Fruit fly (Drosophila melanogaster) whole organism, embryonic: ENCODE results near the gene Hand.

Source experiments
- Atf3 ChIP-seq: fragments of 200-800 bp; sonication (Bioruptor generic); optimal IDR thresholded peaks from 3 replicates; lab custom pipeline; 2016; ENCODE audit warnings: missing biosample characterization, missing genetic modification characterization
- BtbVII ChIP-seq: fragments of 200-800 bp; sonication (Bioruptor generic); optimal IDR thresholded peaks from 3 replicates; lab custom pipeline; 2017; ENCODE audit warnings: missing biosample characterization, mild to moderate bottlenecking, missing genetic modification characterization
- CG10366 ChIP-seq: fragments of 200-800 bp; sonication (Bioruptor generic); IDR thresholded peaks from 2 replicates; pipeline ENCODE4 v1.3.6; 2022; ENCODE audit warnings: missing biosample characterization, missing genetic modification characterization
- CG10959 ChIP-seq: fragments of 200-800 bp; sonication (Bioruptor generic); IDR thresholded peaks from 2 replicates; pipeline ENCODE4 v1.3.6; 2022; ENCODE audit warnings: missing biosample characterization, missing genetic modification characterization
- CG12155 ChIP-seq: fragments of 200-800 bp; sonication (Bioruptor generic); optimal IDR thresholded peaks from 3 replicates; lab custom pipeline; 2016; ENCODE audit warnings: missing biosample characterization, missing genetic modification characterization
- CG12299 ChIP-seq: fragments of 200-800 bp; sonication (Bioruptor generic); optimal IDR thresholded peaks from 2 replicates; lab custom pipeline; 2018; ENCODE audit warnings: missing biosample characterization, mild to moderate bottlenecking, missing genetic modification characterization
- CG12391 ChIP-seq: fragments of 200-800 bp; sonication (Bioruptor generic); optimal IDR thresholded peaks from 3 replicates; lab custom pipeline; 2018; ENCODE audit warnings: missing biosample characterization, mild to moderate bottlenecking, missing genetic modification characterization, moderate library complexity
- CG12769 ChIP-seq: fragments of 200-800 bp; sonication (Bioruptor generic); optimal IDR thresholded peaks from 2 replicates; lab custom pipeline; 2019; ENCODE audit warnings: missing biosample characterization, mild to moderate bottlenecking, missing genetic modification characterization, moderate library complexity
- CG13296 ChIP-seq: fragments of 200-800 bp; sonication (Bioruptor generic); optimal IDR thresholded peaks from 3 replicates; lab custom pipeline; 2018; ENCODE audit warnings: missing biosample characterization, mild to moderate bottlenecking, missing genetic modification characterization
- CG14014 ChIP-seq: fragments of 200-800 bp; sonication (Bioruptor generic); IDR thresholded peaks from 2 replicates; pipeline ENCODE4 v1.3.6; 2022; ENCODE audit warnings: missing biosample characterization, missing genetic modification characterization
- CG31224 ChIP-seq: fragments of 200-800 bp; sonication (Bioruptor generic); IDR thresholded peaks from 2 replicates; pipeline ENCODE4 v1.3.6; 2022; ENCODE audit warnings: missing biosample characterization, missing genetic modification characterization
- CG31441 ChIP-seq: fragments of 200-800 bp; sonication (Bioruptor generic); IDR thresholded peaks from 2 replicates; pipeline ENCODE4 v1.3.6; 2022; ENCODE audit warnings: missing biosample characterization, missing genetic modification characterization
- CG32772 ChIP-seq: fragments of 200-800 bp; sonication (Bioruptor generic); IDR thresholded peaks from 2 replicates; pipeline ENCODE4 v1.3.6; 2022; ENCODE audit warnings: missing biosample characterization, missing genetic modification characterization
- CG34376 ChIP-seq: fragments of 200-800 bp; sonication (Bioruptor generic); optimal IDR thresholded peaks from 2 replicates; lab custom pipeline; 2018; ENCODE audit warnings: missing biosample characterization, mild to moderate bottlenecking, missing genetic modification characterization
- CG4404 ChIP-seq: fragments of 200-800 bp; sonication (Bioruptor generic); IDR thresholded peaks from 2 replicates; pipeline ENCODE4 v1.3.6; 2022; ENCODE audit warnings: missing biosample characterization, missing genetic modification characterization
- CG6254 ChIP-seq: fragments of 200-800 bp; sonication (Bioruptor generic); optimal IDR thresholded peaks from 3 replicates; lab custom pipeline; 2017; ENCODE audit warnings: mild to moderate bottlenecking, missing biosample characterization, missing genetic modification reagents, missing genetic modification characterization
- CG7271 ChIP-seq: fragments of 200-800 bp; sonication (Bioruptor generic); optimal IDR thresholded peaks from 2 replicates; lab custom pipeline; 2018; ENCODE audit warnings: missing biosample characterization, mild to moderate bottlenecking, missing genetic modification characterization, moderate library complexity
- CG8924 ChIP-seq: fragments of 200-800 bp; optimal IDR thresholded peaks from 3 replicates; lab custom pipeline; 2019; ENCODE audit warnings: missing biosample characterization, mild to moderate bottlenecking, missing genetic modification characterization, moderate library complexity
- CG9215 ChIP-seq: fragments of 200-800 bp; sonication (Bioruptor generic); IDR thresholded peaks from 2 replicates; pipeline ENCODE4 v1.3.6; 2022; ENCODE audit warnings: missing biosample characterization, missing genetic modification characterization
- CG9727 ChIP-seq: fragments of 200-800 bp; sonication (Bioruptor generic); optimal IDR thresholded peaks from 3 replicates; lab custom pipeline; 2017; ENCODE audit warnings: missing biosample characterization, mild to moderate bottlenecking, missing genetic modification characterization
- CTCF ChIP-seq: fragments of 200-800 bp; sonication (Bioruptor generic); optimal IDR thresholded peaks from 2 replicates; lab custom pipeline; 2017; ENCODE audit warnings: missing biosample characterization, mild to moderate bottlenecking, missing genetic modification characterization, moderate library complexity
- D ChIP-seq, 2 experiments: fragments of 200-800 bp in 1 of 2; fragments of >200 bp in 1 of 2; sonication (Bioruptor generic) in 1 of 2; optimal IDR thresholded peaks; 2 replicates in 1 of 2; 3 replicates in 1 of 2; lab custom pipeline; 2017; ENCODE audit warnings: mild to moderate bottlenecking in 1 of 2, missing biosample characterization in 1 of 2, missing genetic modification characterization in 1 of 2, missing genetic modification reagents in 1 of 2
- Dad ChIP-seq: fragments of 200-800 bp; sonication (Bioruptor generic); optimal IDR thresholded peaks from 3 replicates; lab custom pipeline; 2016; ENCODE audit warnings: missing biosample characterization, missing genetic modification characterization
- Dek ChIP-seq: fragments of 200-800 bp; sonication (Bioruptor generic); optimal IDR thresholded peaks from 3 replicates; lab custom pipeline; 2019; ENCODE audit warnings: missing biosample characterization, mild to moderate bottlenecking, missing genetic modification characterization, moderate library complexity
- Dip2 ChIP-seq: fragments of 200-800 bp; sonication (Bioruptor generic); IDR thresholded peaks from 2 replicates; pipeline ENCODE4 v1.3.6; 2022; ENCODE audit warnings: missing biosample characterization, missing genetic modification characterization
- Dip3 ChIP-seq: fragments of 200-800 bp; sonication (Bioruptor generic); optimal IDR thresholded peaks from 3 replicates; lab custom pipeline; 2016; ENCODE audit warnings: missing biosample characterization, missing genetic modification characterization
- Eip74EF ChIP-seq, 2 experiments: fragments of 200-800 bp in 1 of 2; fragments of >200 bp in 1 of 2; sonication (Bioruptor generic) in 1 of 2; optimal IDR thresholded peaks; 2 replicates each; lab custom pipeline; 2017 to 2019; ENCODE audit warnings: missing biosample characterization in 2 of 2, missing genetic modification characterization in 2 of 2, mild to moderate bottlenecking in 1 of 2, moderate library complexity in 1 of 2
- Fer2 ChIP-seq: fragments of 200-800 bp; sonication (Bioruptor generic); optimal IDR thresholded peaks from 2 replicates; lab custom pipeline; 2018; ENCODE audit warnings: missing biosample characterization, mild to moderate bottlenecking, missing genetic modification characterization, moderate library complexity
- HLH3B ChIP-seq: fragments of 200-800 bp; sonication (Bioruptor generic); IDR thresholded peaks from 2 replicates; pipeline ENCODE4 v1.3.6; 2022; ENCODE audit warnings: missing biosample characterization, missing genetic modification characterization
- Kr ChIP-seq: fragments of 200-800 bp; sonication (Bioruptor generic); optimal IDR thresholded peaks from 2 replicates; lab custom pipeline; 2017; ENCODE audit warnings: missing biosample characterization, mild to moderate bottlenecking, missing genetic modification characterization
- Xrp1 ChIP-seq: fragments of 200-800 bp; sonication (Bioruptor generic); IDR thresholded peaks from 2 replicates; pipeline ENCODE4 v1.3.6; 2022; ENCODE audit warnings: missing biosample characterization, missing genetic modification characterization
- az2 ChIP-seq: fragments of 200-800 bp; sonication (Bioruptor generic); optimal IDR thresholded peaks from 3 replicates; lab custom pipeline; 2016; ENCODE audit warnings: missing biosample characterization, missing genetic modification characterization
- cas ChIP-seq: fragments of 200-800 bp; sonication (Bioruptor generic); IDR thresholded peaks from 2 replicates; pipeline ENCODE4 v1.3.6; 2022; ENCODE audit warnings: missing biosample characterization, missing genetic modification characterization
- chif ChIP-seq, 2 experiments: fragments of 200-800 bp; sonication (Bioruptor generic); optimal IDR thresholded peaks; 3 replicates each; lab custom pipeline; 2016; ENCODE audit warnings: missing biosample characterization in 2 of 2, missing genetic modification characterization in 2 of 2
- chinmo ChIP-seq: fragments of 200-800 bp; sonication (Bioruptor generic); IDR thresholded peaks from 4 replicates; pipeline ENCODE4 v1.3.6; 2022; ENCODE audit warnings: missing biosample characterization, missing genetic modification characterization; ENCODE audit not compliant: partially characterized antibody
- cwo ChIP-seq: fragments of 200-800 bp; sonication (Bioruptor generic); optimal IDR thresholded peaks from 3 replicates; lab custom pipeline; 2017; ENCODE audit warnings: missing biosample characterization, missing genetic modification characterization, mild to moderate bottlenecking, moderate library complexity, missing genetic modification reagents
- danr ChIP-seq: fragments of 200-800 bp; sonication (Bioruptor generic); IDR thresholded peaks from 2 replicates; pipeline ENCODE4 v1.3.6; 2022; ENCODE audit warnings: missing biosample characterization, missing genetic modification characterization
- eve ChIP-seq, 2 experiments: fragments of >200 bp; optimal IDR thresholded peaks; 2 replicates each; lab custom pipeline; 2017; ENCODE audit warnings: missing biosample characterization in 2 of 2, missing genetic modification characterization in 2 of 2
- fd64A ChIP-seq: fragments of 200-800 bp; sonication (Bioruptor generic); optimal IDR thresholded peaks from 3 replicates; lab custom pipeline; 2018; ENCODE audit warnings: missing biosample characterization, mild to moderate bottlenecking, missing genetic modification characterization
- fd96Cb ChIP-seq: fragments of 200-800 bp; sonication (Bioruptor generic); optimal IDR thresholded peaks from 2 replicates; lab custom pipeline; 2018; ENCODE audit warnings: missing biosample characterization, mild to moderate bottlenecking, missing genetic modification characterization, moderate library complexity
- fu2 ChIP-seq: fragments of 200-800 bp; sonication (Bioruptor generic); optimal IDR thresholded peaks from 2 replicates; lab custom pipeline; 2016; ENCODE audit warnings: missing biosample characterization, missing genetic modification characterization
- klu ChIP-seq: fragments of 200-800 bp; sonication (Bioruptor generic); IDR thresholded peaks from 2 replicates; pipeline ENCODE4 v1.3.6; 2022; ENCODE audit warnings: missing biosample characterization, missing genetic modification characterization
- lab ChIP-seq: fragments of 200-800 bp; sonication (Bioruptor generic); optimal IDR thresholded peaks from 3 replicates; lab custom pipeline; 2017; ENCODE audit warnings: missing biosample characterization, missing genetic modification characterization, mild to moderate bottlenecking, moderate library complexity, missing genetic modification reagents
- lov ChIP-seq, 2 experiments: fragments of 200-800 bp in 1 of 2; fragments of >200 bp in 1 of 2; sonication (Bioruptor generic) in 1 of 2; IDR thresholded peaks in 1 of 2; optimal IDR thresholded peaks in 1 of 2; 2 replicates in 1 of 2; 3 replicates in 1 of 2; pipeline versions ENCODE4 v1.3.6 to Lab custom; 2017 to 2022; ENCODE audit warnings: missing biosample characterization in 1 of 2, missing genetic modification characterization in 1 of 2
- p53 ChIP-seq: fragments of 200-800 bp; sonication (Bioruptor generic); optimal IDR thresholded peaks from 2 replicates; lab custom pipeline; 2016; ENCODE audit warnings: missing biosample characterization, missing genetic modification characterization
- pita ChIP-seq: fragments of 200-800 bp; sonication (Bioruptor generic); optimal IDR thresholded peaks from 2 replicates; lab custom pipeline; 2017; ENCODE audit warnings: missing biosample characterization, mild to moderate bottlenecking, missing genetic modification characterization
- psq ChIP-seq: fragments of 200-800 bp; sonication (Bioruptor generic); optimal IDR thresholded peaks from 2 replicates; lab custom pipeline; 2017; ENCODE audit warnings: missing biosample characterization, missing genetic modification characterization
- sd ChIP-seq: fragments of 200-800 bp; sonication (Bioruptor generic); optimal IDR thresholded peaks from 3 replicates; lab custom pipeline; 2018; ENCODE audit warnings: missing biosample characterization, mild to moderate bottlenecking, missing genetic modification characterization, moderate library complexity
- sens ChIP-seq: fragments of 200-800 bp; sonication (Bioruptor generic); peaks from one replicate; lab custom pipeline; 2016; ENCODE audit warnings: missing biosample characterization, missing genetic modification characterization
- tll ChIP-seq, 2 experiments: fragments of 200-800 bp in 1 of 2; fragments of >200 bp in 1 of 2; sonication (Bioruptor generic) in 1 of 2; optimal IDR thresholded peaks; 2 replicates each; lab custom pipeline; 2017 to 2019; ENCODE audit warnings: missing biosample characterization in 2 of 2, missing genetic modification characterization in 2 of 2, mild to moderate bottlenecking in 1 of 2, moderate library complexity in 1 of 2
- wor ChIP-seq: fragments of 200-800 bp; sonication (Bioruptor generic); IDR thresholded peaks from 2 replicates; pipeline ENCODE4 v1.3.6; 2022; ENCODE audit warnings: missing biosample characterization, missing genetic modification characterization

Gene Hand

DNA sequence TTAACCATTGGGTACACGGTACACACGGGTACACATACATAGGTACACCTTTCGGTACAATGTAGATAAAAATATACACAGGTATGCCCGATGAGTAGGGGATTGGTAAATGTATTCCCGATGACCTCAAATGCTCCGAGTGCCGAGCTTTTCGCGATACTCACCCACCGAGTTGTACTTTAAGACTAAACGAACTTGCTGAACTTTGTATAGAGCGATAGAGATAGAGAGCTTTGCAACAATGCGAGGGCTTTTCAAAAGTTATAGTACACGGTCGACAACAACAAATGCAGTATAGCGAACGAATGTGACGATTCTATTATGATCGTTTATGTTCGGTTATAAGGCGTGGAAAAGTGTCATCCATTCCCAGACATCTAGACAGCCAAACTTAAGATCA is 26.4 kb upstream of the Hand start (continued):
- TF ChIP-seq CTCF (GFP tag; lab: Kevin White, UChicago) (peak; percentile 30), CG31441 (no peak), CG10959 (GFP tag; lab: Robert Waterston, UW) (no peak), CG12155 (GFP tag; lab: Kevin White, UChicago) (no peak), cas (GFP tag; lab: Robert Waterston, UW) (no peak), danr (no peak), Dek (tag; lab: Kevin White, UChicago) (no peak), pita (GFP tag; lab: Kevin White, UChicago) (no peak), CG32772 (GFP tag; lab: Robert Waterston, UW) (no peak), CG12769 (tag; lab: Kevin White, UChicago) (peak; percentile 98), Atf3 (GFP tag; lab: Kevin White, UChicago) (no peak), Dip3 (no peak), CG12299 (no peak), eve (GFP tag; optimal IDR thresholded peaks at IDR 0.05; lab: Kevin White, UChicago) (no peak), D (optimal IDR thresholded peaks at IDR 0.05; lab: Kevin White, UChicago) (no peak), D (GFP tag; optimal IDR thresholded peaks at IDR 0.05; lab: Kevin White, UChicago) (no peak), Kr (GFP tag; lab: Kevin White, UChicago) (no peak), BtbVII (GFP tag; lab: Kevin White, UChicago) (peak; percentile 59), fd96Cb (tag; lab: Kevin White, UChicago) (no peak), chif (GFP tag; optimal IDR thresholded peaks at IDR 0.05; lab: Kevin White, UChicago) (no peak), tll (GFP tag; optimal IDR thresholded peaks at IDR 0.05; lab: Kevin White, UChicago) (no peak), Fer2 (tag; lab: Kevin White, UChicago) (no peak), CG10366 (GFP tag; lab: Robert Waterston, UW) (no peak), CG12391 (tag; lab: Kevin White, UChicago) (no peak), Eip74EF (GFP tag; optimal IDR thresholded peaks at IDR 0.05; lab: Kevin White, UChicago) (no peak), CG8924 (tag; lab: Kevin White, UChicago) (no peak), CG7271 (tag; lab: Kevin White, UChicago) (no peak), cwo (GFP tag; lab: Kevin White, UChicago) (no peak), CG14014 (GFP tag; lab: Robert Waterston, UW) (no peak), psq (no peak), Dad (GFP tag; lab: Kevin White, UChicago) (no peak), CG9215 (GFP tag; lab: Robert Waterston, UW) (no peak), klu (GFP tag; lab: Robert Waterston, UW) (no peak), CG31224 (no peak), p53 (GFP tag; lab: Kevin White, UChicago) (no peak), az2 (GFP tag; lab: Kevin White, UChicago) (no peak), wor (GFP tag; lab: Robert Waterston, UW) (no peak), chinmo (GFP tag; lab: Robert Waterston, UW) (peak; percentile 89; the same call in 2 of the 4 replicates), lov (optimal IDR thresholded peaks at IDR 0.05; lab: Kevin White, UChicago) (no peak), lov (GFP tag; IDR thresholded peaks at IDR 0.05; lab: Robert Waterston, UW) (no peak), CG9727 (GFP tag; lab: Kevin White, UChicago) (no peak), CG13296 (GFP tag; lab: Kevin White, UChicago) (peak; percentile 48), sens (peak; percentile 20), CG4404 (GFP tag; lab: Robert Waterston, UW) (no peak), lab (GFP tag; lab: Kevin White, UChicago) (no peak), Xrp1 (GFP tag; lab: Robert Waterston, UW) (no peak), fu2 (GFP tag; lab: Kevin White, UChicago) (no peak), CG34376 (GFP tag; lab: Kevin White, UChicago) (peak; percentile 91), fd64A (GFP tag; lab: Kevin White, UChicago) (no peak), CG6254 (GFP tag; lab: Kevin White, UChicago) (no peak), HLH3B (GFP tag; lab: Robert Waterston, UW) (no peak; the same call in 1 of the 2 replicates), Dip2 (GFP tag; lab: Robert Waterston, UW) (no peak), sd (tag; lab: Kevin White, UChicago) (peak; percentile 89)
